Worm (Caenorhabditis elegans) whole organism, L4 larva: ENCODE measurements around the gene ceh-30.

Source experiments
- F26F4.8 ChIP-seq: fragments of 200-800 bp; sonication (Bioruptor generic); conservative IDR thresholded peaks from 2 replicates; pipeline ENCODE4 v1.3.6; 2022; ENCODE audit warnings: missing genetic modification characterization, missing compliant biosample characterization
- dmd-6 ChIP-seq: fragments of 200-800 bp; sonication (Bioruptor generic); IDR thresholded peaks from 2 replicates; pipeline ENCODE4 v1.3.6; 2022; ENCODE audit warnings: missing genetic modification reagents, missing genetic modification characterization, missing compliant biosample characterization
- egl-27 ChIP-seq: sonication (generic microtip); optimal IDR thresholded peaks from 3 replicates; lab custom pipeline; 2017; ENCODE audit warnings: missing biosample characterization, missing genetic modification reagents, missing genetic modification characterization
- fos-1 ChIP-seq: fragments of 150-350 bp; optimal IDR thresholded peaks from 2 replicates; lab custom pipeline; 2014; ENCODE audit warnings: missing biosample characterization, missing genetic modification characterization
- nhr-11 ChIP-seq: fragments of 150-350 bp; optimal IDR thresholded peaks from 2 replicates; lab custom pipeline; 2014; ENCODE audit warnings: missing biosample characterization, missing genetic modification characterization
- nhr-76 ChIP-seq: fragments of 150-350 bp; optimal IDR thresholded peaks from 2 replicates; lab custom pipeline; 2014; ENCODE audit warnings: missing biosample characterization, missing genetic modification characterization

DNA sequence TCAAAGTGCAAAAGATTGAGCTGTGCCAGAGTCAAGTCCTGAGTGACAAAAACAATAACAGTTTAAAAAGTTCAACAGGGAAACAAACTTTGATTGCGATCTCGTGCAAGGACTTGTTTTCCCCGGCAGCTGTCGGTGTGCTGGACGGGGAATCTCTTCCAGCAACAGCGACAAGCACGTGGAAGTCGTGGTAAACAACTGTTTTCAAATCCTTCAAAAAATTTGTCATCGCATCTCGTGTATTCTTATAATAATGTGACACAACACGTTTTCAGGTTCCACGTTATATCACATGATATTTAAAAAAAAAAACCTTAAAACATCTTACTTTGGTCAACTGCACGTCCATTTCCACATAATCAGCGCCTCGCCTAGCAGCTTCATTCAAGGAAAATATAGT is 45.2 kb downstream of the ceh-30 start:
- TF ChIP-seq F26F4.8 (GFP tag; lab: Robert Waterston, UW): no peak
- peak; percentile 31; the same call in 1 of the 2 replicates for TF ChIP-seq dmd-6 (GFP tag; lab: Robert Waterston, UW)
- TF ChIP-seq nhr-11: peak; percentile 65
- no peak for TF ChIP-seq nhr-76 (tag; lab: Kevin White, UChicago)
- no peak for TF ChIP-seq fos-1 (tag; lab: Kevin White, UChicago)
- TF ChIP-seq egl-27: no peak
